Fruit fly (Drosophila melanogaster) whole organism, embryonic: Measurements from ENCODE around the gene CG2444.
A peak's percentile ranks its signal among the peaks of the same experiment; 100 is the strongest.

ENCODE experiments used
- Ada2b ChIP-seq: fragments of 200-800 bp; sonication (Bioruptor generic); IDR thresholded peaks from 2 replicates; pipeline ENCODE4 v1.3.6; 2022; ENCODE audit warnings: missing biosample characterization, missing genetic modification characterization
- Aef1 ChIP-seq: fragments of 200-800 bp; sonication (Bioruptor generic); IDR thresholded peaks from 3 replicates; pipeline ENCODE4 v1.3.6; 2022; ENCODE audit warnings: missing biosample characterization, missing genetic modification characterization
- Blimp-1 ChIP-seq: fragments of 200-800 bp; sonication (Bioruptor generic); optimal IDR thresholded peaks from 3 replicates; lab custom pipeline; 2018; ENCODE audit warnings: missing biosample characterization, missing genetic modification characterization, mild to moderate bottlenecking, moderate library complexity, missing genetic modification reagents
- Bteb2 ChIP-seq: fragments of 200-800 bp; sonication (Bioruptor generic); optimal IDR thresholded peaks from 2 replicates; lab custom pipeline; 2016; ENCODE audit warnings: missing biosample characterization, missing genetic modification characterization
- CG10267 ChIP-seq: fragments of 200-800 bp; sonication (Bioruptor generic); optimal IDR thresholded peaks from 2 replicates; lab custom pipeline; 2018; ENCODE audit warnings: missing biosample characterization, mild to moderate bottlenecking, missing genetic modification characterization, moderate library complexity
- CG11247 ChIP-seq: fragments of 200-800 bp; sonication (Bioruptor generic); IDR thresholded peaks from 2 replicates; pipeline ENCODE4 v1.3.6; 2022; ENCODE audit warnings: missing biosample characterization, missing genetic modification characterization
- CG14050 ChIP-seq: fragments of 200-800 bp; sonication (Bioruptor generic); IDR thresholded peaks from 3 replicates; pipeline ENCODE4 v1.3.6; 2022; ENCODE audit warnings: missing biosample characterization, missing genetic modification characterization
- CG15601 ChIP-seq: fragments of 200-800 bp; sonication (Bioruptor generic); optimal IDR thresholded peaks from 3 replicates; lab custom pipeline; 2019; ENCODE audit warnings: missing biosample characterization, mild to moderate bottlenecking, missing genetic modification characterization, moderate library complexity
- CG1602 ChIP-seq: fragments of 200-800 bp; sonication (Bioruptor generic); optimal IDR thresholded peaks from 3 replicates; lab custom pipeline; 2016; ENCODE audit warnings: missing biosample characterization, missing genetic modification characterization
- CG17328 ChIP-seq: fragments of 200-800 bp; sonication (Bioruptor generic); IDR thresholded peaks from 2 replicates; pipeline ENCODE4 v1.3.6; 2022; ENCODE audit warnings: missing biosample characterization, missing genetic modification characterization
- CG17385 ChIP-seq: fragments of 200-800 bp; sonication (Bioruptor generic); optimal IDR thresholded peaks from 3 replicates; lab custom pipeline; 2018; ENCODE audit warnings: missing biosample characterization, mild to moderate bottlenecking, missing genetic modification characterization
- CG18619 ChIP-seq: fragments of 200-800 bp; sonication (Bioruptor generic); optimal IDR thresholded peaks from 3 replicates; lab custom pipeline; 2017; ENCODE audit warnings: missing biosample characterization, mild to moderate bottlenecking, missing genetic modification characterization
- CG2712 ChIP-seq: fragments of 200-800 bp; optimal IDR thresholded peaks from 3 replicates; lab custom pipeline; 2019; ENCODE audit warnings: missing biosample characterization, mild to moderate bottlenecking, missing genetic modification characterization, moderate library complexity
- CG4617 ChIP-seq: fragments of 200-800 bp; sonication (Bioruptor generic); optimal IDR thresholded peaks from 3 replicates; lab custom pipeline; 2016; ENCODE audit warnings: missing biosample characterization, missing genetic modification characterization, borderline replicate concordance
- CG4820 ChIP-seq: fragments of 200-800 bp; sonication (Bioruptor generic); optimal IDR thresholded peaks from 3 replicates; lab custom pipeline; 2016; ENCODE audit warnings: missing biosample characterization, missing genetic modification characterization
- CG6254 ChIP-seq: fragments of 200-800 bp; sonication (Bioruptor generic); optimal IDR thresholded peaks from 3 replicates; lab custom pipeline; 2017; ENCODE audit warnings: mild to moderate bottlenecking, missing biosample characterization, missing genetic modification reagents, missing genetic modification characterization
- CG6272 ChIP-seq: fragments of 200-800 bp; sonication (Bioruptor generic); IDR thresholded peaks from 2 replicates; pipeline ENCODE4 v1.3.6; 2022; ENCODE audit warnings: missing biosample characterization, missing genetic modification characterization
- CG6654 ChIP-seq: fragments of 200-800 bp; sonication (Bioruptor generic); optimal IDR thresholded peaks from 2 replicates; lab custom pipeline; 2017; ENCODE audit warnings: missing biosample characterization, mild to moderate bottlenecking, missing genetic modification characterization
- D19B ChIP-seq: fragments of 200-800 bp; sonication (Bioruptor generic); optimal IDR thresholded peaks from 2 replicates; lab custom pipeline; 2017; ENCODE audit warnings: missing biosample characterization, mild to moderate bottlenecking, missing genetic modification characterization
- Dll ChIP-seq: fragments of 200-800 bp; sonication (Bioruptor generic); IDR thresholded peaks from 4 replicates; pipeline ENCODE4 v1.3.6; 2022; ENCODE audit warnings: missing biosample characterization, missing genetic modification characterization; ENCODE audit not compliant: partially characterized antibody
- Fer3 ChIP-seq: fragments of 200-800 bp; sonication (Bioruptor generic); optimal IDR thresholded peaks from 2 replicates; lab custom pipeline; 2018; ENCODE audit warnings: missing biosample characterization, mild to moderate bottlenecking, missing genetic modification characterization, moderate library complexity
- HmgD ChIP-seq: fragments of 200-800 bp; sonication (Bioruptor generic); optimal IDR thresholded peaks from 3 replicates; lab custom pipeline; 2016; ENCODE audit warnings: missing biosample characterization, missing genetic modification characterization
- Hr39 ChIP-seq: fragments of >200 bp; optimal IDR thresholded peaks from 2 replicates; lab custom pipeline; 2017
- Jarid2 ChIP-seq: fragments of 200-800 bp; sonication (Bioruptor generic); optimal IDR thresholded peaks from 3 replicates; lab custom pipeline; 2017; ENCODE audit warnings: mild to moderate bottlenecking, missing biosample characterization, missing genetic modification reagents, missing genetic modification characterization
- Poxn ChIP-seq: fragments of 200-800 bp; sonication (Bioruptor generic); IDR thresholded peaks from 2 replicates; pipeline ENCODE4 v1.3.6; 2022; ENCODE audit warnings: missing biosample characterization, missing genetic modification characterization
- Rfx ChIP-seq: fragments of 200-800 bp; sonication (Bioruptor generic); IDR thresholded peaks from 2 replicates; pipeline ENCODE4 v1.3.6; 2022; ENCODE audit warnings: missing biosample characterization, missing genetic modification characterization
- Rx ChIP-seq: fragments of 200-800 bp; sonication (Bioruptor generic); IDR thresholded peaks from 2 replicates; pipeline ENCODE4 v1.3.6; 2022; ENCODE audit warnings: missing biosample characterization, missing genetic modification characterization
- Side ChIP-seq: fragments of 200-800 bp; sonication (Bioruptor generic); optimal IDR thresholded peaks from 2 replicates; lab custom pipeline; 2016; ENCODE audit warnings: missing biosample characterization, missing genetic modification characterization
- Tbp ChIP-seq: fragments of >200 bp; optimal IDR thresholded peaks from 2 replicates; lab custom pipeline; 2018; ENCODE audit warnings: missing biosample characterization, missing genetic modification characterization
- Xrp1 ChIP-seq: fragments of 200-800 bp; sonication (Bioruptor generic); IDR thresholded peaks from 2 replicates; pipeline ENCODE4 v1.3.6; 2022; ENCODE audit warnings: missing biosample characterization, missing genetic modification characterization
- ac ChIP-seq: fragments of 200-800 bp; sonication (Bioruptor generic); optimal IDR thresholded peaks from 3 replicates; lab custom pipeline; 2017; ENCODE audit warnings: missing biosample characterization, mild to moderate bottlenecking, missing genetic modification characterization
- al ChIP-seq: fragments of 200-800 bp; sonication (Bioruptor generic); IDR thresholded peaks from 2 replicates; pipeline ENCODE4 v1.3.6; 2022; ENCODE audit warnings: missing biosample characterization, missing genetic modification characterization
- amos ChIP-seq: fragments of 200-800 bp; sonication (Bioruptor generic); IDR thresholded peaks from 2 replicates; pipeline ENCODE4 v1.3.6; 2022; ENCODE audit warnings: missing biosample characterization, missing genetic modification characterization; ENCODE audit not compliant: partially characterized antibody
- ato ChIP-seq: fragments of 200-800 bp; sonication (Bioruptor generic); IDR thresholded peaks from 2 replicates; pipeline ENCODE4 v1.3.6; 2022; ENCODE audit warnings: missing biosample characterization, missing genetic modification characterization; ENCODE audit not compliant: partially characterized antibody
- caup ChIP-seq: fragments of 200-800 bp; sonication (Bioruptor generic); optimal IDR thresholded peaks from 3 replicates; lab custom pipeline; 2017; ENCODE audit warnings: missing biosample characterization, mild to moderate bottlenecking, missing genetic modification characterization, moderate library complexity; ENCODE audit not compliant: severe bottlenecking
- crp ChIP-seq, 2 experiments: fragments of 200-800 bp; sonication (Bioruptor generic); optimal IDR thresholded peaks; 2 replicates in 1 of 2; 3 replicates in 1 of 2; lab custom pipeline; 2017; ENCODE audit warnings: missing biosample characterization in 2 of 2, missing genetic modification characterization in 2 of 2, mild to moderate bottlenecking in 1 of 2, moderate library complexity in 1 of 2
- da ChIP-seq: fragments of 200-800 bp; sonication (Bioruptor generic); optimal IDR thresholded peaks from 2 replicates; lab custom pipeline; 2016; ENCODE audit warnings: missing biosample characterization, missing genetic modification characterization
- dm ChIP-seq: fragments of 200-800 bp; sonication (Bioruptor generic); optimal IDR thresholded peaks from 3 replicates; lab custom pipeline; 2016; ENCODE audit warnings: missing biosample characterization, missing genetic modification characterization
- esg ChIP-seq: fragments of 200-800 bp; sonication (Bioruptor generic); conservative IDR thresholded peaks from 2 replicates; pipeline ENCODE4 v1.3.6; 2022; ENCODE audit warnings: missing biosample characterization, missing genetic modification characterization
- gcm ChIP-seq: fragments of 200-800 bp; sonication (Bioruptor generic); optimal IDR thresholded peaks from 2 replicates; lab custom pipeline; 2019; ENCODE audit warnings: missing biosample characterization, mild to moderate bottlenecking, missing genetic modification characterization, moderate library complexity
- gt ChIP-seq: fragments of 200-800 bp; sonication (Bioruptor generic); IDR thresholded peaks from 2 replicates; pipeline ENCODE4 v1.3.6; 2022; ENCODE audit warnings: missing biosample characterization, missing genetic modification characterization
- hth ChIP-seq: fragments of >200 bp; optimal IDR thresholded peaks from 2 replicates; lab custom pipeline; 2017; ENCODE audit warnings: inconsistent platforms
- insv ChIP-seq, 2 experiments: fragments of 200-800 bp; sonication (Bioruptor generic); optimal IDR thresholded peaks; 3 replicates each; lab custom pipeline; 2016 to 2018; ENCODE audit warnings: missing biosample characterization in 2 of 2, missing genetic modification characterization in 2 of 2
- mirr ChIP-seq: fragments of 200-800 bp; sonication (Bioruptor generic); optimal IDR thresholded peaks from 3 replicates; lab custom pipeline; 2018; ENCODE audit warnings: missing biosample characterization, mild to moderate bottlenecking, missing genetic modification characterization
- sd ChIP-seq: fragments of 200-800 bp; sonication (Bioruptor generic); optimal IDR thresholded peaks from 3 replicates; lab custom pipeline; 2018; ENCODE audit warnings: missing biosample characterization, mild to moderate bottlenecking, missing genetic modification characterization, moderate library complexity
- sima ChIP-seq: fragments of 200-800 bp; sonication (Bioruptor generic); optimal IDR thresholded peaks from 2 replicates; lab custom pipeline; 2016; ENCODE audit warnings: missing biosample characterization, missing genetic modification characterization
- ttk ChIP-seq: fragments of 200-800 bp; sonication (Bioruptor generic); IDR thresholded peaks from 2 replicates; pipeline ENCODE4 v2.1.2; 2022; ENCODE audit warnings: missing biosample characterization, missing genetic modification characterization
- twi ChIP-seq: fragments of 200-800 bp; optimal IDR thresholded peaks from 2 replicates; lab custom pipeline; 2019; ENCODE audit warnings: missing biosample characterization, mild to moderate bottlenecking, missing genetic modification characterization, moderate library complexity
- vnd ChIP-seq: fragments of 200-800 bp; sonication (Bioruptor generic); IDR thresholded peaks from 3 replicates; pipeline ENCODE4 v1.3.6; 2022; ENCODE audit warnings: missing biosample characterization, missing genetic modification characterization; ENCODE audit not compliant: partially characterized antibody
- zen2 ChIP-seq: fragments of 200-800 bp; sonication (Bioruptor generic); IDR thresholded peaks from 3 replicates; pipeline ENCODE4 v1.3.6; 2022; ENCODE audit warnings: missing biosample characterization, missing genetic modification characterization; ENCODE audit not compliant: partially characterized antibody

The CG2444 gene

dm6 chrX:11678539-11679040 is 26.5 kb downstream of the CG2444 start, which contains the start of the genes Vlet and bif (continued):
- TF ChIP-seq Bteb2 (GFP tag; lab: Kevin White, UChicago), result peak; percentile 17
- peak; percentile 67 for TF ChIP-seq Rfx (GFP tag; lab: Robert Waterston, UW)
- TF ChIP-seq CG18619 (GFP tag; lab: Kevin White, UChicago), result peak; percentile 69
- TF ChIP-seq Rx (GFP tag; lab: Robert Waterston, UW), result 0 out of 2 replicates have a peak, but pooled peaks have one; percentile 2
- TF ChIP-seq Aef1 (GFP tag; lab: Robert Waterston, UW), result peak; percentile 38; the same call in 1 of the 3 replicates
- peak; percentile 46 for TF ChIP-seq CG4820 (GFP tag; lab: Kevin White, UChicago)
- peak; percentile 45 for TF ChIP-seq CG15601 (tag; lab: Kevin White, UChicago)
- no peak for TF ChIP-seq CG11247 (GFP tag; lab: Robert Waterston, UW)
- TF ChIP-seq CG2712 (tag; lab: Kevin White, UChicago), result peak; percentile 80
- peak; percentile 45 for TF ChIP-seq al (GFP tag; lab: Robert Waterston, UW)
- no peak for TF ChIP-seq Poxn (GFP tag; lab: Robert Waterston, UW)
- peak; percentile 69 for TF ChIP-seq amos (GFP tag; lab: Robert Waterston, UW)
- peak; percentile 76 for TF ChIP-seq CG10267 (tag; lab: Kevin White, UChicago)
- TF ChIP-seq dm (GFP tag; lab: Kevin White, UChicago), result no peak
- no peak for TF ChIP-seq zen2 (GFP tag; lab: Robert Waterston, UW)
- TF ChIP-seq CG17385 (GFP tag; lab: Kevin White, UChicago), result peak; percentile 71
- TF ChIP-seq CG6654 (GFP tag; lab: Kevin White, UChicago), result peak; percentile 35
- TF ChIP-seq twi (tag; lab: Kevin White, UChicago), result peak; percentile 44
- TF ChIP-seq sd (tag; lab: Kevin White, UChicago), result no peak
- peak; percentile 51 for TF ChIP-seq D19B (GFP tag; lab: Kevin White, UChicago)
- no peak for TF ChIP-seq HmgD (GFP tag; lab: Kevin White, UChicago)
- TF ChIP-seq hth, result no peak
- peak; percentile 15; the same call in 1 of the 2 replicates for TF ChIP-seq ttk (GFP tag; lab: Robert Waterston, UW)
- TF ChIP-seq CG6272 (GFP tag; lab: Robert Waterston, UW), result peak; percentile 31; the same call in 1 of the 2 replicates
- TF ChIP-seq ato (GFP tag; lab: Robert Waterston, UW), result 0 out of 2 replicates have a peak, but pooled peaks have one; percentile 49
- no peak for TF ChIP-seq CG17328 (GFP tag; lab: Robert Waterston, UW)
- TF ChIP-seq gcm (GFP tag; lab: Kevin White, UChicago), result peak; percentile 18
- TF ChIP-seq CG6254 (GFP tag; lab: Kevin White, UChicago), result peak; percentile 9
- peak; percentile 61; the same call in 1 of the 4 replicates for TF ChIP-seq Dll (GFP tag; lab: Robert Waterston, UW)
- TF ChIP-seq crp (GFP tag; optimal IDR thresholded peaks at IDR 0.05; lab: Kevin White, UChicago), result no peak
- no peak for TF ChIP-seq sima (GFP tag; lab: Kevin White, UChicago)
- no peak for TF ChIP-seq ac
- TF ChIP-seq insv (GFP tag; optimal IDR thresholded peaks at IDR 0.05; lab: Kevin White, UChicago), result peak in 1 of 2 experiments; percentile 27
- peak; percentile 23 for TF ChIP-seq CG4617 (GFP tag; lab: Kevin White, UChicago)
- TF ChIP-seq vnd (GFP tag; lab: Robert Waterston, UW), result peak; percentile 59; the same call in 2 of the 3 replicates
- TF ChIP-seq caup (GFP tag; lab: Kevin White, UChicago), result peak; percentile 64
- TF ChIP-seq Fer3 (tag; lab: Kevin White, UChicago), result peak; percentile 69
- no peak for TF ChIP-seq da (GFP tag; lab: Kevin White, UChicago)
- no peak for TF ChIP-seq Jarid2 (GFP tag; lab: Kevin White, UChicago)
- 0 out of 2 replicates have a peak, but pooled peaks have one; percentile 13 for TF ChIP-seq Ada2b (GFP tag; lab: Robert Waterston, UW)
- peak; percentile 52 for TF ChIP-seq CG1602 (GFP tag; lab: Kevin White, UChicago)
- TF ChIP-seq mirr (GFP tag; lab: Kevin White, UChicago), result no peak
- TF ChIP-seq Tbp (GFP tag; lab: Kevin White, UChicago), result no peak
- TF ChIP-seq Side (GFP tag; lab: Kevin White, UChicago), result peak; percentile 18
- TF ChIP-seq gt (GFP tag; lab: Robert Waterston, UW), result 0 out of 2 replicates have a peak, but pooled peaks have one; percentile 31
- TF ChIP-seq Hr39 (lab: Kevin White, UChicago), result no peak
- peak; percentile 40; the same call in 1 of the 2 replicates for TF ChIP-seq Xrp1
- TF ChIP-seq CG14050 (GFP tag; lab: Robert Waterston, UW), result no peak
- TF ChIP-seq esg (GFP tag; lab: Robert Waterston, UW), result peak; percentile 60
- TF ChIP-seq Blimp-1 (GFP tag; lab: Kevin White, UChicago), result no peak
